Worm (Caenorhabditis elegans) whole organism, L1 larva: ENCODE measurements around the gene F25D1.3.

Experiments
- ama-1 ChIP-seq: fragments of 150-350 bp; optimal IDR thresholded peaks from 2 replicates; lab custom pipeline; 2014
- jun-1 ChIP-seq: fragments of 150-350 bp; optimal IDR thresholded peaks from 2 replicates; lab custom pipeline; 2014; ENCODE audit warnings: missing biosample characterization, missing genetic modification reagents, missing genetic modification characterization
- mdl-1 ChIP-seq, 2 experiments: fragments of 150-350 bp; optimal IDR thresholded peaks; 2 replicates each; lab custom pipeline; 2014 to 2017; ENCODE audit warnings: missing biosample characterization in 2 of 2, missing genetic modification characterization in 2 of 2, inconsistent platforms in 1 of 2
- nhr-237 ChIP-seq: fragments of 150-350 bp; optimal IDR thresholded peaks from 2 replicates; lab custom pipeline; 2014; ENCODE audit warnings: missing biosample characterization, missing genetic modification characterization
- sup-37 ChIP-seq: fragments of 200-800 bp; sonication (Bioruptor generic); optimal IDR thresholded peaks from 2 replicates; lab custom pipeline; 2018; ENCODE audit warnings: mild to moderate bottlenecking, missing genetic modification characterization, missing compliant biosample characterization
- unc-62 ChIP-seq: fragments of 150-350 bp; optimal IDR thresholded peaks from 2 replicates; lab custom pipeline; 2014; ENCODE audit warnings: missing biosample characterization, missing genetic modification reagents, missing genetic modification characterization

ce11 chrV:10493150-10493549 lies 35.4 kb upstream of the F25D1.3 start, which contains the start of gene ugt-33:
- TF ChIP-seq unc-62 (GFP tag; lab: Kevin White, UChicago) (no peak), sup-37 (GFP tag; lab: Kevin White, UChicago) (no peak), jun-1 (no peak), ama-1 (lab: Kevin White, UChicago) (no peak), mdl-1 (tag; optimal IDR thresholded peaks at IDR 0.05; lab: Kevin White, UChicago) (no peak), nhr-237 (no peak)
